Worm (Caenorhabditis elegans) whole organism, L3 larva: ENCODE results near the gene Y25C1A.2.

ENCODE experiments used
- ama-1 ChIP-seq: fragments of 150-350 bp; optimal IDR thresholded peaks from 2 replicates; lab custom pipeline; 2018
- ceh-82 ChIP-seq: fragments of 150-350 bp; optimal IDR thresholded peaks from 2 replicates; lab custom pipeline; 2014; ENCODE audit warnings: missing biosample characterization, missing genetic modification characterization
- elt-1 ChIP-seq: fragments of 150-350 bp; optimal IDR thresholded peaks from 2 replicates; lab custom pipeline; 2014; ENCODE audit warnings: missing biosample characterization, missing genetic modification characterization
- elt-2 ChIP-seq: sonication (generic microtip); optimal IDR thresholded peaks from 2 replicates; lab custom pipeline; 2016; ENCODE audit warnings: missing genetic modification reagents, mild to moderate bottlenecking, missing genetic modification characterization, missing compliant biosample characterization
- fkh-10 ChIP-seq: sonication (generic microtip); optimal IDR thresholded peaks from 2 replicates; lab custom pipeline; 2017; ENCODE audit warnings: missing biosample characterization, missing genetic modification reagents, missing genetic modification characterization
- pqm-1 ChIP-seq: fragments of 150-350 bp; optimal IDR thresholded peaks from 2 replicates; lab custom pipeline; 2017; ENCODE audit warnings: missing biosample characterization, missing genetic modification characterization, inconsistent platforms
- sea-2 ChIP-seq: fragments of 150-350 bp; sonication (generic microtip); optimal IDR thresholded peaks from 4 replicates; lab custom pipeline; 2014; ENCODE audit warnings: missing biosample characterization, missing genetic modification reagents, missing genetic modification characterization
- unc-62 ChIP-seq: fragments of 150-350 bp; sonication (generic microtip); optimal IDR thresholded peaks from 4 replicates; lab custom pipeline; 2014; ENCODE audit warnings: missing biosample characterization, missing genetic modification reagents, missing genetic modification characterization

- no peak for TF ChIP-seq ama-1
- no peak for TF ChIP-seq elt-2 (tag; lab: Kevin White, UChicago)
- no peak for TF ChIP-seq ceh-82
- no peak for TF ChIP-seq sea-2 (GFP tag; lab: Kevin White, UChicago)
- TF ChIP-seq fkh-10 (GFP tag; lab: Kevin White, UChicago): no peak
- no peak for TF ChIP-seq pqm-1
- no peak for TF ChIP-seq unc-62 (GFP tag; lab: Kevin White, UChicago)
- no peak for TF ChIP-seq elt-1 (tag; lab: Kevin White, UChicago)
Observed at ce11 chrII:3063984-3064383, 48.4 kb upstream of the Y25C1A.2 start.
